Worm (Caenorhabditis elegans) whole organism, L1 larva: ENCODE data around the gene nhr-123.

ENCODE experiments used
- lin-15B ChIP-seq: fragments of 150-350 bp; sonication (generic microtip); optimal IDR thresholded peaks from 3 replicates; lab custom pipeline; 2014; ENCODE audit warnings: missing biosample characterization, missing genetic modification characterization
- nhr-237 ChIP-seq: fragments of 150-350 bp; optimal IDR thresholded peaks from 2 replicates; lab custom pipeline; 2014; ENCODE audit warnings: missing biosample characterization, missing genetic modification characterization
- nhr-85 ChIP-seq: sonication (generic microtip); peaks from one replicate; lab custom pipeline; 2016; ENCODE audit warnings: missing genetic modification characterization, inconsistent platforms, missing compliant biosample characterization
- rnt-1 ChIP-seq: sonication (generic microtip); optimal IDR thresholded peaks from 2 replicates; lab custom pipeline; 2016; ENCODE audit warnings: mild to moderate bottlenecking, missing genetic modification characterization, moderate library complexity, missing compliant biosample characterization
- tbx-2 ChIP-seq: sonication (generic microtip); optimal IDR thresholded peaks from 2 replicates; lab custom pipeline; 2016; ENCODE audit warnings: missing genetic modification characterization, missing compliant biosample characterization

- no peak for TF ChIP-seq tbx-2 (tag; lab: Kevin White, UChicago)
- no peak for TF ChIP-seq nhr-237 (tag; lab: Kevin White, UChicago)
- TF ChIP-seq lin-15B (tag; lab: Kevin White, UChicago): no peak
- no peak for TF ChIP-seq rnt-1 (tag; lab: Kevin White, UChicago)
- no peak for TF ChIP-seq nhr-85 (tag; lab: Kevin White, UChicago)
These were observed 33.4 kb upstream of the nhr-123 start, which contains the start of gene irg-8 for ce11 chrV:417656-418353.
